Fruit fly (Drosophila melanogaster): ENCODE data around the gene Mcm6.

Mcm6 gene

dm6 chrX:6678635-6679501, 4.7 kb downstream of the Mcm6 start, which contains the start of gene ND-ASHI (continued):
- TF ChIP-seq sr (GFP tag; IDR thresholded peaks at IDR 0.05): peak; percentile 90
- no peak for TF ChIP-seq CG14860 (GFP tag; IDR thresholded peaks at IDR 0.05; ENCODE audit: partially characterized antibody)
- TF ChIP-seq NfI (GFP tag; optimal IDR thresholded peaks at IDR 0.05): peak; percentile 95
- peak; percentile 43 for TF ChIP-seq CG14965 (GFP tag; optimal IDR thresholded peaks at IDR 0.05; ENCODE audit: borderline replicate concordance)
- TF ChIP-seq Doc3 (GFP tag; IDR thresholded peaks at IDR 0.05; ENCODE audit: partially characterized antibody): no peak
- TF ChIP-seq MTF-1 (GFP tag; optimal IDR thresholded peaks at IDR 0.05; ENCODE audit: borderline replicate concordance): peak; percentile 89
- no peak for TF ChIP-seq cg (GFP tag; optimal IDR thresholded peaks at IDR 0.05)
- peak; percentile 2 for TF ChIP-seq gfzf (GFP tag; optimal IDR thresholded peaks at IDR 0.05)
- peak; percentile 88 for TF ChIP-seq CG31365 (tag; optimal IDR thresholded peaks at IDR 0.05)
- TF ChIP-seq CG30431 (GFP tag; optimal IDR thresholded peaks at IDR 0.05): peak; percentile 90
- TF ChIP-seq cad (GFP tag; optimal IDR thresholded peaks at IDR 0.05): no peak
- TF ChIP-seq grau (tag; optimal IDR thresholded peaks at IDR 0.05): peak; percentile 92
- TF ChIP-seq Pdp1 (GFP tag; optimal IDR thresholded peaks at IDR 0.05): peak; percentile 95
- TF ChIP-seq Aef1 (GFP tag; IDR thresholded peaks at IDR 0.05): peak; percentile 95
- TF ChIP-seq CG10959 (GFP tag; IDR thresholded peaks at IDR 0.05): peak; percentile 86
- no peak for TF ChIP-seq HLH4C (GFP tag; IDR thresholded peaks at IDR 0.05; ENCODE audit: partially characterized antibody)
- TF ChIP-seq zen2 (GFP tag; IDR thresholded peaks at IDR 0.05; ENCODE audit: partially characterized antibody): no peak
- TF ChIP-seq ems (GFP tag; optimal IDR thresholded peaks at IDR 0.05): peak; percentile 93
- no peak for TF ChIP-seq pita (GFP tag; optimal IDR thresholded peaks at IDR 0.05)
- peak; percentile 46 for TF ChIP-seq MESR4 (GFP tag; optimal IDR thresholded peaks at IDR 0.05)
- TF ChIP-seq Usf (GFP tag; optimal IDR thresholded peaks at IDR 0.05): peak; percentile 89
- TF ChIP-seq repo (GFP tag; optimal IDR thresholded peaks at IDR 0.05): peak; percentile 86
- TF ChIP-seq hb (GFP tag; IDR thresholded peaks at IDR 0.05; ENCODE audit: partially characterized antibody): no peak
- peak; percentile 94 for TF ChIP-seq Xbp1 (GFP tag; optimal IDR thresholded peaks at IDR 0.05)
- TF ChIP-seq CG3726 (GFP tag; IDR thresholded peaks at IDR 0.05): peak; percentile 93
- peak; percentile 94 for TF ChIP-seq unpg (GFP tag; optimal IDR thresholded peaks at IDR 0.05)
- TF ChIP-seq CG4707 (GFP tag; optimal IDR thresholded peaks at IDR 0.05): peak; percentile 73
- peak; percentile 95 for TF ChIP-seq Hsf (GFP tag; optimal IDR thresholded peaks at IDR 0.05)
- peak; percentile 96 for TF ChIP-seq CG10543 (GFP tag; optimal IDR thresholded peaks at IDR 0.05)
- TF ChIP-seq CG4617 (GFP tag; optimal IDR thresholded peaks at IDR 0.05; ENCODE audit: borderline replicate concordance): peak; percentile 85
- TF ChIP-seq ewg (GFP tag; optimal IDR thresholded peaks at IDR 0.05): peak; percentile 75
- peak; percentile 97 for TF ChIP-seq CG34422 (GFP tag; IDR thresholded peaks at IDR 0.05)
- TF ChIP-seq bcd (GFP tag; optimal IDR thresholded peaks at IDR 0.05): peak; percentile 95
- TF ChIP-seq Hr51 (GFP tag; optimal IDR thresholded peaks at IDR 0.05): peak; percentile 88 to 90
- peak; percentile 90 for TF ChIP-seq CG4730 (GFP tag; IDR thresholded peaks at IDR 0.05)
- peak; percentile 93 for TF ChIP-seq HLH54F (GFP tag; optimal IDR thresholded peaks at IDR 0.05)
- peak; percentile 91 for TF ChIP-seq ase (GFP tag; IDR thresholded peaks at IDR 0.05)
- peak; percentile 92 for TF ChIP-seq CG11093 (GFP tag; IDR thresholded peaks at IDR 0.05)
- peak; percentile 98 for TF ChIP-seq Hmr (GFP tag; optimal IDR thresholded peaks at IDR 0.05)
- no peak for TF ChIP-seq h (optimal IDR thresholded peaks at IDR 0.05)
- TF ChIP-seq emc (GFP tag; optimal IDR thresholded peaks at IDR 0.05): peak; percentile 88
- peak; percentile 84 for TF ChIP-seq corto (GFP tag; optimal IDR thresholded peaks at IDR 0.05)
- TF ChIP-seq CG3847 (GFP tag; IDR thresholded peaks at IDR 0.05): peak; percentile 94
- TF ChIP-seq CG3163 (GFP tag; optimal IDR thresholded peaks at IDR 0.05): peak; percentile 60
- peak; percentile 91 for TF ChIP-seq ash1 (GFP tag; optimal IDR thresholded peaks at IDR 0.05)
- TF ChIP-seq gcm (GFP tag; optimal IDR thresholded peaks at IDR 0.05): peak; percentile 84
- peak; percentile 96 for TF ChIP-seq dysf (GFP tag; IDR thresholded peaks at IDR 0.05)
- TF ChIP-seq hth (optimal IDR thresholded peaks at IDR 0.05): no peak
